Worm (Caenorhabditis elegans) whole organism, L2 larva: ENCODE measurements around the gene fan-1.
"Not testable (repeated sequence)": the region's sequence is repeated elsewhere in the genome, so short reads cannot be mapped to it uniquely, and the experiment has no call there.

ENCODE experiments used
- F13H6.1 ChIP-seq: sonication (generic microtip); optimal IDR thresholded peaks from 2 replicates; lab custom pipeline; 2016; ENCODE audit warnings: missing genetic modification characterization, missing compliant biosample characterization
- R02D3.7 ChIP-seq: fragments of 150-350 bp; optimal IDR thresholded peaks from 2 replicates; lab custom pipeline; 2014; ENCODE audit warnings: missing biosample characterization, missing genetic modification characterization
- alr-1 ChIP-seq: fragments of 150-350 bp; optimal IDR thresholded peaks from 2 replicates; lab custom pipeline; 2014; ENCODE audit warnings: missing biosample characterization, missing genetic modification characterization
- ceh-16 ChIP-seq: fragments of 150-350 bp; optimal IDR thresholded peaks from 2 replicates; lab custom pipeline; 2014; ENCODE audit warnings: missing biosample characterization, missing genetic modification characterization
- ceh-82 ChIP-seq: fragments of 150-350 bp; optimal IDR thresholded peaks from 2 replicates; lab custom pipeline; 2014; ENCODE audit warnings: missing biosample characterization, missing genetic modification characterization
- crh-2 ChIP-seq: sonication (generic microtip); optimal IDR thresholded peaks from 2 replicates; lab custom pipeline; 2017; ENCODE audit warnings: missing biosample characterization, missing genetic modification characterization
- elt-3 ChIP-seq: sonication (generic microtip); optimal IDR thresholded peaks from 2 replicates; lab custom pipeline; 2017; ENCODE audit warnings: missing biosample characterization, missing genetic modification characterization
- fos-1 ChIP-seq: fragments of 150-350 bp; optimal IDR thresholded peaks from 2 replicates; lab custom pipeline; 2014; ENCODE audit warnings: missing biosample characterization, missing genetic modification characterization
- lin-11 ChIP-seq: fragments of 150-350 bp; sonication (generic microtip); optimal IDR thresholded peaks from 2 replicates; lab custom pipeline; 2014; ENCODE audit warnings: missing biosample characterization, missing genetic modification characterization, inconsistent platforms, mixed read lengths
- lin-13 ChIP-seq: fragments of 150-350 bp; optimal IDR thresholded peaks from 2 replicates; lab custom pipeline; 2014; ENCODE audit warnings: missing biosample characterization, missing genetic modification reagents, missing genetic modification characterization
- lsy-2 ChIP-seq, 2 experiments: fragments of 150-350 bp in 1 of 2; sonication (generic microtip) in 1 of 2; optimal IDR thresholded peaks; 2 replicates each; lab custom pipeline; 2014 to 2017; ENCODE audit warnings: missing biosample characterization in 2 of 2, missing genetic modification characterization in 2 of 2
- mdl-1 ChIP-seq, 2 experiments: fragments of 150-350 bp in 1 of 2; sonication (generic microtip) in 1 of 2; optimal IDR thresholded peaks; 2 replicates each; lab custom pipeline; 2017; ENCODE audit warnings: missing biosample characterization in 2 of 2, missing genetic modification characterization in 2 of 2
- nhr-11 ChIP-seq: fragments of 150-350 bp; optimal IDR thresholded peaks from 2 replicates; lab custom pipeline; 2014; ENCODE audit warnings: missing biosample characterization, missing genetic modification characterization
- nhr-12 ChIP-seq: fragments of 150-350 bp; optimal IDR thresholded peaks from 2 replicates; lab custom pipeline; 2014; ENCODE audit warnings: missing biosample characterization, missing genetic modification characterization
- nhr-129 ChIP-seq: fragments of 150-350 bp; optimal IDR thresholded peaks from 2 replicates; lab custom pipeline; 2014; ENCODE audit warnings: missing biosample characterization, missing genetic modification characterization
- nhr-21 ChIP-seq: fragments of 150-350 bp; optimal IDR thresholded peaks from 2 replicates; lab custom pipeline; 2014; ENCODE audit warnings: missing biosample characterization, missing genetic modification characterization
- nhr-23 ChIP-seq: fragments of 150-350 bp; optimal IDR thresholded peaks from 2 replicates; lab custom pipeline; 2014; ENCODE audit warnings: missing biosample characterization, missing genetic modification reagents, missing genetic modification characterization
- nhr-6 ChIP-seq: fragments of 150-350 bp; optimal IDR thresholded peaks from 2 replicates; lab custom pipeline; 2014; ENCODE audit warnings: missing biosample characterization, missing genetic modification characterization
- nhr-77 ChIP-seq: fragments of 150-350 bp; optimal IDR thresholded peaks from 2 replicates; lab custom pipeline; 2014; ENCODE audit warnings: missing biosample characterization, missing genetic modification characterization
- peb-1 ChIP-seq: fragments of 150-350 bp; optimal IDR thresholded peaks from 2 replicates; lab custom pipeline; 2014; ENCODE audit warnings: missing biosample characterization, missing genetic modification characterization
- sem-4 ChIP-seq: fragments of 150-350 bp; optimal IDR thresholded peaks from 2 replicates; lab custom pipeline; 2014; ENCODE audit warnings: missing biosample characterization, missing genetic modification reagents, missing genetic modification characterization
- sma-3 ChIP-seq: sonication (generic microtip); optimal IDR thresholded peaks from 2 replicates; lab custom pipeline; 2016; ENCODE audit warnings: missing genetic modification reagents, missing genetic modification characterization, missing compliant biosample characterization
- sma-9 ChIP-seq, 2 experiments: fragments of 150-350 bp in 1 of 2; sonication (generic microtip) in 1 of 2; optimal IDR thresholded peaks; 2 replicates each; lab custom pipeline; 2014 to 2016; ENCODE audit warnings: missing genetic modification characterization in 2 of 2, mild to moderate bottlenecking in 1 of 2, missing biosample characterization in 1 of 2, missing compliant biosample characterization in 1 of 2, missing genetic modification reagents in 1 of 2, moderate library complexity in 1 of 2
- unc-62 ChIP-seq: fragments of 150-350 bp; optimal IDR thresholded peaks from 2 replicates; lab custom pipeline; 2014; ENCODE audit warnings: missing biosample characterization, missing genetic modification reagents, missing genetic modification characterization
- zag-1 ChIP-seq: fragments of 150-350 bp; optimal IDR thresholded peaks from 2 replicates; lab custom pipeline; 2014; ENCODE audit warnings: missing biosample characterization, missing genetic modification characterization
- ztf-11 ChIP-seq: sonication (generic microtip); optimal IDR thresholded peaks from 2 replicates; lab custom pipeline; 2017; ENCODE audit warnings: missing biosample characterization, missing genetic modification characterization
- ztf-4 ChIP-seq: fragments of 150-350 bp; optimal IDR thresholded peaks from 2 replicates; lab custom pipeline; 2014; ENCODE audit warnings: missing biosample characterization, missing genetic modification characterization

Gene fan-1

DNA sequence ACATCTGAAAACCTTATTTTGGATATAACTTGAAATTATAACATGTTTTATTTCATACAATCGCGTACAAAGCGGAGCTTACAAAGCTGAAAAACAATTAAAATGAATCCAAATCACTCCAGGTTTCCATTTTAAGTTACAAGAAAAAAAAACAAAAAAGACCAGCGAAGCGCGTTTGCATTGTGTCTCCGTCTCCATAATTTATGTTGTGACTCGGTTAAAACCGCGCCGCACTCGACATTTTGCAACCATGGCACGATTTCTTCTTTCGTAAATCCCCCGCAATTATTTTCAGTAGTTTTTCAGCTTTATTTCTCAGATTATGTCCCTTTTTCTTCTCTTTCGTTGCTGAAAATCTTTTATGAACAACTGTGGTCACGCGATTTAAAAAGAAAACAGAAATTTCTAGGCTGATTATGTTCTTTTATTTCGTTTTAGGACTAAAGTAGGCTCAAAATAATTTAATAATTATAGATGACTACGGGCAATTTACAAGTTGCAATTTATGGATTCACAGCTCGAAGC is 37.0 kb downstream of the fan-1 start, which contains the start of the genes F38A5.2 and dnj-11 (continued):
- TF ChIP-seq ceh-16 (tag; lab: Kevin White, UChicago), result peak; percentile 66
- TF ChIP-seq ztf-11 (tag; lab: Kevin White, UChicago), result no peak
- no peak for TF ChIP-seq unc-62 (GFP tag; lab: Kevin White, UChicago)
- no peak for TF ChIP-seq elt-3 (tag; lab: Kevin White, UChicago)
- peak; percentile 83 for TF ChIP-seq lin-11 (tag; lab: Kevin White, UChicago)
- TF ChIP-seq zag-1 (tag; lab: Kevin White, UChicago), result peak; percentile 37
- no peak for TF ChIP-seq nhr-23 (tag; lab: Kevin White, UChicago)
- TF ChIP-seq, all 48 proteins: peak for 23

DNA sequence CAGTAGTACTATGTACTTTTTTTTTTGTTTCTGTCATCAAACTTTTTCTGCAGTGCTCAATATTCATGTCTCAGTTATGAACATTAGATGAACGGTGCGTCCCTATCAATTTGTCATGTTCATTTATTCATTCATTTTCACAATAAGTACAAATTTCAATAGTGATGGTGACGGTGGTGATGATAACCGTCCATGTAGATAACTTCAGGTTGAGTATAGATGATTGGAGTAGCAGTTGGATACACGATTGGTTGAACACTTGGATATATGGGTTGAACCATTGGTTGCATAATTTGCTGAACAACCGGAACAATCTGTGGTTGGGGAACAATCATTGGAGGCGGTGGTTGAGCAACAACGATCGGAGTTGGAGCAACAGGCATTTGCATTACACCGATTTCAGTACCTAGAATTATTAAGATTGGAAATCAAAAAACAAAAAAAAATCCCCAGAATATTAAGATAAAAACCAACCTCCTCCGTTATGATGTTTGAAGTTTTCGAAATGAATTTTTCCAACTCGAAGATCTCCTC is 39.7 kb downstream of the fan-1 start:
- TF ChIP-seq alr-1 (tag; lab: Kevin White, UChicago), result no peak
- no peak for TF ChIP-seq nhr-12 (tag; lab: Kevin White, UChicago)
- TF ChIP-seq R02D3.7 (tag; lab: Kevin White, UChicago), result no peak
- no peak for TF ChIP-seq F13H6.1
- TF ChIP-seq lin-11 (tag; lab: Kevin White, UChicago), result no peak
- TF ChIP-seq sma-9 (GFP tag; optimal IDR thresholded peaks at IDR 0.05; lab: Kevin White, UChicago), result no peak
- TF ChIP-seq sma-9 (tag; optimal IDR thresholded peaks at IDR 0.05; lab: Kevin White, UChicago), result no peak
- TF ChIP-seq mdl-1 (tag; optimal IDR thresholded peaks at IDR 0.05; lab: Kevin White, UChicago), result no peak
- TF ChIP-seq nhr-77 (tag; lab: Kevin White, UChicago), result no peak
- no peak for TF ChIP-seq ztf-11 (tag; lab: Kevin White, UChicago)
- no peak for TF ChIP-seq peb-1
- no peak for TF ChIP-seq crh-2
- TF ChIP-seq nhr-23 (tag; lab: Kevin White, UChicago), result no peak
- no peak for TF ChIP-seq nhr-21
- no peak for TF ChIP-seq nhr-11 (tag; lab: Kevin White, UChicago)
- no peak for TF ChIP-seq sma-3 (GFP tag; lab: Kevin White, UChicago)
- TF ChIP-seq lsy-2 (tag; optimal IDR thresholded peaks at IDR 0.05; lab: Kevin White, UChicago), result no peak

DNA sequence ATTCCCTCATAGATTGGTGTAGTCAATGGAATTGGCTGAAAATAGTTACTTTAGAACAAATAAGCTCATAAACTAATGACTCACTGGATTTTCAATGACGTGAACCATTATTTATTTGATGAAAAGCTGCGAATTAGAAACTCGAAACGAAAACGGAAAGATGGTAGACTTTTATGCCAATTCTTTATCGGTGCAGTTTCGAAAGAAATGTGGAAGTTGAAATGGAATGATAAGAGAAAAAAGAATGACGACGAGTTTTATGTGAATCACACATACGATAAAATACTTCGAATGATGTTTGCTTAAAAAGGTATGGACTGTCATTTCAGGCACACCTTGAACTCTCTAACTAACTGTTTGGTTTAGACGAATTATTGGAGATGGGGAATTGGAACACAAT is 41.5 kb downstream of the fan-1 start, which contains the start of the genes lec-11 and irld-7:
TSS of gene lec-11 (minus strand) at position 126 of the 400 bp plus-strand sequence.
TSS of gene irld-7 (plus strand) at position 332 of the 400 bp plus-strand sequence.
- peak; percentile 93 for TF ChIP-seq fos-1
- TF ChIP-seq mdl-1 (tag; optimal IDR thresholded peaks at IDR 0.05; lab: Kevin White, UChicago), result no peak
- no peak for TF ChIP-seq ceh-16 (tag; lab: Kevin White, UChicago)
- TF ChIP-seq sma-9 (GFP tag; optimal IDR thresholded peaks at IDR 0.05; lab: Kevin White, UChicago), result peak; percentile 25
- no peak for TF ChIP-seq sma-9 (tag; optimal IDR thresholded peaks at IDR 0.05; lab: Kevin White, UChicago)
- TF ChIP-seq, all 48 proteins: peak for 2

ce11 chrIV:6591010-6591746 is 42.7 kb downstream of the fan-1 start, which contains the start of the genes nspb-1 and nspb-2:
nspb-1 (minus strand) TSS chrIV:6591110.
nspb-2 (plus strand) TSS chrIV:6591696.
- TF ChIP-seq ceh-82 (tag; lab: Kevin White, UChicago); sem-4 (tag; lab: Kevin White, UChicago); lin-13: not testable (repeated sequence)

DNA sequence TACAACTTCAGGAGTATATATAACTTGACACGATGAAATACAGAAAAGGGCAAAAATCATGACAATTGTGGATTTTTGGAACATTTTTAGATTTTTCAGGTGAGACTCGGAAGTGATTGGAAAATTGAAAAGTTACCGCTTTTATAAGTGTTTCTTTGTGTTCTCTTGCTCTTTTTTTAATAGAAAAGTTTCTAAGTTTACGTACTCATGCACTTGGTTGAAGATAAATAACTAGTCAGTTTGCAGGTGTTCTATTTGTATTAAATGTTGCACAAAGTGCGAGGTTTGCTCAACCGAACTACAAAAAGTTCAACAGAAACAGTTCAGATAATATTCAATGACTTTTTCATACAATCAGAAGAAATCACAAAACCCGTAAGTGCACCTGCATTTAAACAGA is 46.4 kb downstream of the fan-1 start, which contains the start of gene nspb-3:
TSS of gene nspb-3 (minus strand) at position 101 of the 400 bp plus-strand sequence.
- not testable (repeated sequence) for TF ChIP-seq nhr-6, elt-3, ztf-4 (tag; lab: Kevin White, UChicago)
- TF ChIP-seq, all 48 proteins: peak for 0; not testable (repeated sequence) for 48

- TF ChIP-seq nhr-129 (tag; lab: Kevin White, UChicago) (no peak), fos-1 (no peak)
Observed at ce11 chrIV:6595912-6596311, 47.4 kb downstream of the fan-1 start, which contains the start of gene F38A5.22. F38A5.22 (minus strand) TSS chrIV:6595940.
